Worm (Caenorhabditis elegans) whole organism, late embryonic: ENCODE measurements around the gene srx-90.

Source experiments
- Y22D7AL.16 ChIP-seq: sonication (generic microtip); optimal IDR thresholded peaks from 2 replicates; lab custom pipeline; 2016; ENCODE audit warnings: missing genetic modification characterization, missing compliant biosample characterization
- ahr-1 ChIP-seq: sonication (generic microtip); optimal IDR thresholded peaks from 2 replicates; lab custom pipeline; 2016; ENCODE audit warnings: missing genetic modification characterization, missing compliant biosample characterization
- ama-1 ChIP-seq: fragments of 150-350 bp; optimal IDR thresholded peaks from 2 replicates; lab custom pipeline; 2014
- ceh-24 ChIP-seq: sonication (generic microtip); optimal IDR thresholded peaks from 2 replicates; lab custom pipeline; 2016; ENCODE audit warnings: mild to moderate bottlenecking, missing genetic modification characterization, missing compliant biosample characterization
- che-1 ChIP-seq: sonication (generic microtip); optimal IDR thresholded peaks from 2 replicates; lab custom pipeline; 2016; ENCODE audit warnings: mild to moderate bottlenecking, missing genetic modification characterization, missing compliant biosample characterization
- fax-1 ChIP-seq: sonication (generic microtip); optimal IDR thresholded peaks from 2 replicates; lab custom pipeline; 2016; ENCODE audit warnings: missing genotype, missing genetic modification characterization, missing compliant biosample characterization
- fkh-10 ChIP-seq: fragments of 150-350 bp; optimal IDR thresholded peaks from 2 replicates; lab custom pipeline; 2014; ENCODE audit warnings: missing biosample characterization, missing genetic modification reagents, missing genetic modification characterization
- nfya-1 ChIP-seq: sonication (generic microtip); optimal IDR thresholded peaks from 2 replicates; lab custom pipeline; 2017; ENCODE audit warnings: missing genetic modification characterization, mild to moderate bottlenecking, missing compliant biosample characterization, antibody characterized with exemption, moderate library complexity
- pag-3 ChIP-seq: sonication (generic microtip); optimal IDR thresholded peaks from 2 replicates; lab custom pipeline; 2016; ENCODE audit warnings: missing compliant biosample characterization, missing genetic modification characterization, borderline replicate concordance
- pha-4 ChIP-seq: fragments of 150-350 bp; optimal IDR thresholded peaks from 2 replicates; lab custom pipeline; 2018; ENCODE audit warnings: missing biosample characterization, missing genetic modification reagents, missing genetic modification characterization
- ref-2 ChIP-seq: sonication (generic microtip); optimal IDR thresholded peaks from 2 replicates; lab custom pipeline; 2016; ENCODE audit warnings: missing genetic modification characterization, missing compliant biosample characterization
- ttx-3 ChIP-seq: sonication (generic microtip); optimal IDR thresholded peaks from 2 replicates; lab custom pipeline; 2016; ENCODE audit warnings: missing genetic modification reagents, missing genetic modification characterization, missing compliant biosample characterization
- ztf-16 ChIP-seq: sonication (generic microtip); optimal IDR thresholded peaks from 2 replicates; lab custom pipeline; 2017; ENCODE audit warnings: missing genetic modification characterization, missing compliant biosample characterization

ce11 chrV:11613007-11613406, 32.1 kb downstream of the srx-90 start, which contains the start of gene tag-290:
- no peak for TF ChIP-seq ceh-24 (tag; lab: Kevin White, UChicago)
- TF ChIP-seq nfya-1 (tag; lab: Kevin White, UChicago) = no peak
- no peak for TF ChIP-seq che-1 (tag; lab: Kevin White, UChicago)
- no peak for TF ChIP-seq ahr-1
- TF ChIP-seq pag-3 = no peak
- TF ChIP-seq ama-1 (lab: Kevin White, UChicago) = no peak
- TF ChIP-seq fkh-10 (GFP tag; lab: Kevin White, UChicago) = no peak
- TF ChIP-seq fax-1 (tag; lab: Kevin White, UChicago) = no peak
- TF ChIP-seq pha-4 (tag; lab: Kevin White, UChicago) = no peak
- no peak for TF ChIP-seq ref-2 (tag; lab: Kevin White, UChicago)
- no peak for TF ChIP-seq Y22D7AL.16 (tag; lab: Kevin White, UChicago)
- no peak for TF ChIP-seq ttx-3 (tag; lab: Kevin White, UChicago)
- TF ChIP-seq ztf-16 (tag; lab: Kevin White, UChicago) = no peak
